Worm (Caenorhabditis elegans) whole organism, L4 larva: ENCODE measurements around the gene R07H5.11.

ENCODE experiments used
- R02D3.7 ChIP-seq: fragments of 150-350 bp; sonication (generic microtip); optimal IDR thresholded peaks from 3 replicates; lab custom pipeline; 2014; ENCODE audit warnings: missing biosample characterization, missing genetic modification characterization
- Y5F2A.4 ChIP-seq: fragments of 200-800 bp; sonication (Bioruptor generic); optimal IDR thresholded peaks from 2 replicates; lab custom pipeline; 2018; ENCODE audit warnings: mild to moderate bottlenecking, missing genetic modification characterization, missing compliant biosample characterization
- ZK337.2 ChIP-seq: fragments of 200-800 bp; sonication (Bioruptor generic); IDR thresholded peaks from 2 replicates; pipeline ENCODE4 v1.3.6; 2022; ENCODE audit warnings: missing genetic modification reagents, missing genetic modification characterization, missing compliant biosample characterization
- aha-1 ChIP-seq: fragments of 150-350 bp; peaks from one replicate; lab custom pipeline; 2014; ENCODE audit warnings: missing biosample characterization, missing genetic modification characterization
- attf-4 ChIP-seq: sonication (generic microtip); optimal IDR thresholded peaks from 3 replicates; lab custom pipeline; 2017; ENCODE audit warnings: missing biosample characterization, missing genetic modification characterization
- ceh-28 ChIP-seq: fragments of 150-350 bp; optimal IDR thresholded peaks from 2 replicates; lab custom pipeline; 2014; ENCODE audit warnings: missing biosample characterization, missing genetic modification reagents, missing genetic modification characterization
- ceh-32 ChIP-seq: sonication (generic microtip); optimal IDR thresholded peaks from 2 replicates; lab custom pipeline; 2016; ENCODE audit warnings: mild to moderate bottlenecking, missing genetic modification characterization, missing compliant biosample characterization; ENCODE audit not compliant: poor library complexity
- ces-1 ChIP-seq: fragments of 150-350 bp; sonication (generic microtip); optimal IDR thresholded peaks from 4 replicates; lab custom pipeline; 2014; ENCODE audit warnings: missing biosample characterization, missing genetic modification reagents, missing genetic modification characterization
- daf-16 ChIP-seq, 3 experiments: sonication (generic microtip); optimal IDR thresholded peaks; 2 replicates each; lab custom pipeline; 2016 to 2017; ENCODE audit warnings: missing genetic modification characterization in 3 of 3, missing genetic modification reagents in 3 of 3, mild to moderate bottlenecking in 2 of 3, missing compliant biosample characterization in 2 of 3, missing biosample characterization in 1 of 3, moderate library complexity in 1 of 3
- dve-1 ChIP-seq: sonication (generic microtip); optimal IDR thresholded peaks from 2 replicates; lab custom pipeline; 2017; ENCODE audit warnings: antibody characterized with exemption, mild to moderate bottlenecking, missing genetic modification characterization, missing compliant biosample characterization; ENCODE audit not compliant: insufficient read depth
- fkh-10 ChIP-seq: fragments of 150-350 bp; optimal IDR thresholded peaks from 2 replicates; lab custom pipeline; 2014; ENCODE audit warnings: missing biosample characterization, missing genetic modification reagents, missing genetic modification characterization
- fos-1 ChIP-seq: fragments of 150-350 bp; optimal IDR thresholded peaks from 2 replicates; lab custom pipeline; 2014; ENCODE audit warnings: missing biosample characterization, missing genetic modification characterization
- hlh-11 ChIP-seq: fragments of 200-800 bp; sonication (Bioruptor generic); optimal IDR thresholded peaks from 2 replicates; lab custom pipeline; 2018; ENCODE audit warnings: mild to moderate bottlenecking, missing genetic modification characterization, missing compliant biosample characterization
- hlh-30 ChIP-seq: sonication (generic microtip); optimal IDR thresholded peaks from 2 replicates; lab custom pipeline; 2017; ENCODE audit warnings: antibody characterized with exemption, mild to moderate bottlenecking, missing genetic modification characterization, missing compliant biosample characterization; ENCODE audit not compliant: insufficient read depth
- jun-1 ChIP-seq: fragments of 150-350 bp; optimal IDR thresholded peaks from 2 replicates; lab custom pipeline; 2014; ENCODE audit warnings: missing biosample characterization, missing genetic modification reagents, missing genetic modification characterization
- lim-7 ChIP-seq: fragments of 200-800 bp; sonication (Bioruptor generic); IDR thresholded peaks from 2 replicates; pipeline ENCODE4 v1.3.6; 2022; ENCODE audit warnings: missing genetic modification characterization, missing compliant biosample characterization
- lin-13 ChIP-seq: fragments of 150-350 bp; optimal IDR thresholded peaks from 2 replicates; lab custom pipeline; 2014; ENCODE audit warnings: missing biosample characterization, missing genetic modification reagents, missing genetic modification characterization
- lin-29 ChIP-seq: fragments of 200-800 bp; sonication (Bioruptor generic); IDR thresholded peaks from 2 replicates; pipeline ENCODE4 v1.3.6; 2022; ENCODE audit warnings: missing genetic modification reagents, missing genetic modification characterization, missing compliant biosample characterization
- lin-38 ChIP-seq: fragments of 200-800 bp; sonication (Bioruptor generic); IDR thresholded peaks from 2 replicates; pipeline ENCODE4 v1.3.6; 2022; ENCODE audit warnings: missing genetic modification reagents, missing genetic modification characterization, missing compliant biosample characterization
- mdt-29 ChIP-seq: fragments of 200-800 bp; sonication (Bioruptor generic); IDR thresholded peaks from 2 replicates; pipeline ENCODE4 v1.3.6; 2022; ENCODE audit warnings: missing genetic modification reagents, missing genetic modification characterization, missing compliant biosample characterization
- mep-1 ChIP-seq: fragments of 150-350 bp; sonication (generic microtip); optimal IDR thresholded peaks from 3 replicates; lab custom pipeline; 2014; ENCODE audit warnings: missing biosample characterization, missing genetic modification characterization
- mes-2 ChIP-seq: sonication (generic microtip); optimal IDR thresholded peaks from 2 replicates; lab custom pipeline; 2016; ENCODE audit warnings: missing genotype, mild to moderate bottlenecking, missing genetic modification characterization, missing compliant biosample characterization; ENCODE audit not compliant: poor library complexity, severe bottlenecking
- nhr-28 ChIP-seq: fragments of 150-350 bp; optimal IDR thresholded peaks from 2 replicates; lab custom pipeline; 2014; ENCODE audit warnings: missing biosample characterization, missing genetic modification characterization
- nhr-41 ChIP-seq: fragments of 200-800 bp; sonication (Bioruptor generic); IDR thresholded peaks from 2 replicates; pipeline ENCODE4 v1.3.6; 2022; ENCODE audit warnings: missing genetic modification reagents, missing genetic modification characterization, missing compliant biosample characterization
- nhr-42 ChIP-seq: fragments of 200-800 bp; sonication (Bioruptor generic); IDR thresholded peaks from 2 replicates; pipeline ENCODE4 v1.3.6; 2022; ENCODE audit warnings: missing genetic modification characterization, missing compliant biosample characterization
- php-3 ChIP-seq: fragments of 200-800 bp; sonication (Bioruptor generic); IDR thresholded peaks from 2 replicates; pipeline ENCODE4 v1.3.6; 2022; ENCODE audit warnings: missing genetic modification reagents, missing genetic modification characterization, missing compliant biosample characterization
- rbr-2 ChIP-seq: sonication (generic microtip); optimal IDR thresholded peaks from 2 replicates; lab custom pipeline; 2016; ENCODE audit warnings: missing genotype, missing genetic modification characterization, missing compliant biosample characterization
- sdz-12 ChIP-seq: fragments of 200-800 bp; sonication (Bioruptor generic); optimal IDR thresholded peaks from 2 replicates; lab custom pipeline; 2018; ENCODE audit warnings: mild to moderate bottlenecking, missing genetic modification characterization, missing compliant biosample characterization
- skn-1 ChIP-seq: fragments of 150-350 bp; optimal IDR thresholded peaks from 2 replicates; lab custom pipeline; 2014; ENCODE audit warnings: missing biosample characterization, missing genetic modification characterization
- snpc-1.2 ChIP-seq: fragments of 200-800 bp; sonication (Bioruptor generic); IDR thresholded peaks from 2 replicates; pipeline ENCODE4 v1.3.6; 2022; ENCODE audit warnings: missing genetic modification reagents, missing genetic modification characterization, missing compliant biosample characterization
- unc-39 ChIP-seq: sonication (generic microtip); optimal IDR thresholded peaks from 2 replicates; lab custom pipeline; 2017; ENCODE audit warnings: missing biosample characterization, missing genetic modification characterization
- zfp-2 ChIP-seq: sonication (generic microtip); optimal IDR thresholded peaks from 2 replicates; lab custom pipeline; 2016; ENCODE audit warnings: mild to moderate bottlenecking, missing genetic modification characterization, missing compliant biosample characterization
- zip-11 ChIP-seq: fragments of 200-800 bp; sonication (Bioruptor generic); IDR thresholded peaks from 2 replicates; pipeline ENCODE4 v1.3.6; 2022; ENCODE audit warnings: missing genetic modification characterization, missing compliant biosample characterization
- ztf-7 ChIP-seq: fragments of 150-350 bp; optimal IDR thresholded peaks from 2 replicates; lab custom pipeline; 2014; ENCODE audit warnings: missing biosample characterization, missing genetic modification characterization

R07H5.11 gene

DNA sequence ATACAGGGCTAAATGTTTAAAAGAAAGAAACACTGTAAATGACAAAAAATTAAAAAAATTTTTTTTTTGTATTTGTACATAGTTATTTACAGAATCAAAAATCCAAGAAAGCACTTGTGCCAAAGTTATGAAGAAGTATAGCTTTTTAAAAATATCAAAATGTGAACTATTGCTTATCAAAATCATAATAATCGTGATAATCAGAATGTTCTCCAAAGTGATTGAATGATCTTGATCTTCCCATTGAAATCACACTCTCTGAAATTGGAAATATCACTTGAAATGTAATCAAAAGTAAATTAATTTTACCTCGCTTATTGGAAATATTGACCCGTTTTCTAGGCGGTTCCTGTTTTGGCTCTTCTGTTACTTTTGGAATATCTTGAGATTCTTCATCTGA, 24.0 kb downstream of the R07H5.11 start:
- TF ChIP-seq mep-1 = peak; percentile 55
- TF ChIP-seq ces-1 (GFP tag; lab: Kevin White, UChicago) = no peak
- TF ChIP-seq snpc-1.2 = no peak
- no peak for TF ChIP-seq hlh-30 (tag; lab: Kevin White, UChicago)
- no peak for TF ChIP-seq unc-39
- peak; percentile 15 for TF ChIP-seq aha-1 (tag; lab: Kevin White, UChicago)

DNA sequence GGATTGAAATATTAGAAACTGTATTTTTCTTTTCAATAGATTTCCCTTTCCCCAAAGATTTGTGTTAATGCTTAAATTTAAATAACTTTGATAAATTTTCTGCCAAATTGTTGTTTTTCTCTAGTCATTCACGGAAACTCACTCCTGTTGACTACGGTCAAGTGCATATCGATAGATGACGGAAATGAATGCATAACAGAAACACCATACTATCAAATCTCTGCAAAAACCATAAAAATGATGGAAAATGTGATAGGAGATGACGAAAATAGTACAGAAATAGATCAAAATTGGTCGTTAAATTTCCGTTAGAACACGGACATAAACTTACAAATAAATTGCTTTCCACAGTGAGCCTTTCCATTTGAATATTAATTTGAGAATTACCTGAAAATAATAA, 26.4 kb downstream of the R07H5.11 start:
- TF ChIP-seq zip-11 = no peak
- no peak for TF ChIP-seq daf-16 (GFP tag; optimal IDR thresholded peaks at IDR 0.05; lab: Kevin White, UChicago)
- TF ChIP-seq daf-16 (tag; optimal IDR thresholded peaks at IDR 0.05; lab: Kevin White, UChicago) = peak; percentile 56
- TF ChIP-seq php-3 = peak; percentile 80; the same call in 1 of the 2 replicates

DNA sequence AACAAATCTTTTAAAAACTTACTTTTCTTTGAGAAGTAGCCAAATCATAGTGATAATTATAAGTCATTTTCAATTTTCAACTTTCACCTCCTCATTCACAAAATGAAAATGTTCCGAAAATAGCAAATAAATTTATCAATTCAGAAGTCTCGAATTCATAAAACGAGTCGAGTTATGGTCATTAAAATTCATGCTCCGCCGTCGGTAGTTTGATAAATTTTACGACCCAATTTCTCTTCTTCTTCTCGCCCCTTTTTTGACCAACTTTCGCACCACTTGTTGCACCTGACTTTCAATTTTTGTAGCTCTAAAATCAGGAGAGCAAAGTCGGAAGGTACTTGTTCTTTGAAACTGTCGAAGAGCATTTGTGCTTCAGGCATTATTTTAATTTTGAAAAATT, 27.5 kb downstream of the R07H5.11 start, which contains the start of gene best-7:
Gene best-7, minus strand, starts transcription at position 239 of the 400 bp plus-strand sequence.
- TF ChIP-seq mes-2 (tag; lab: Kevin White, UChicago) (no peak), ceh-32 (tag; lab: Kevin White, UChicago) (no peak), php-3 (peak; percentile 79), Y5F2A.4 (GFP tag; lab: Kevin White, UChicago) (no peak), dve-1 (tag; lab: Kevin White, UChicago) (peak; percentile 5), lin-38 (GFP tag; lab: Robert Waterston, UW) (no peak), lim-7 (no peak), nhr-28 (tag; lab: Kevin White, UChicago) (peak; percentile 35), ZK337.2 (GFP tag; lab: Robert Waterston, UW) (no peak)

DNA sequence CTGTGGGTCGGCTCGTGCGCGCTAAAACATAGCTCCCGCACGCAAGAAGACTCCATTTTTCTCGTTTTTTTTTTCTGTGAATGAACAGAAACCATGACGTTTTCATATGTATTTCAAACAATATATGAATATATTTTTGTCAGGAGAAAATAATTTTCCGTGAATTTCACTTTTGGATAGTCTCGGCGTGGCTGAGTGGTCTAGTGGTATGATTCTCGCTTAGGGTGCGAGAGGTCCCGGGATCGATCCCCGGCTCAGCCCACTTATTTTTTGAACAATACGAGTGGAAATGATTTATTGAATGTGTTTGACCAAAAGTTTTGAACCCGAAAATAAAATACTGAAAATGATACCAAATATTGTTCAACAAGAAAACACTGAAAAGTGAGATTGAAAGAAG, 28.8 kb downstream of the R07H5.11 start:
- no peak for TF ChIP-seq zfp-2 (tag; lab: Kevin White, UChicago)
- TF ChIP-seq nhr-28 (tag; lab: Kevin White, UChicago) = no peak
- TF ChIP-seq R02D3.7 (tag; lab: Kevin White, UChicago) = no peak
- TF ChIP-seq sdz-12 (GFP tag; lab: Kevin White, UChicago) = no peak
- no peak for TF ChIP-seq unc-39
- TF ChIP-seq jun-1 (tag; lab: Kevin White, UChicago) = no peak
- no peak for TF ChIP-seq hlh-11
- TF ChIP-seq lin-13 = no peak
- TF ChIP-seq nhr-42 (GFP tag; lab: Robert Waterston, UW) = no peak
- no peak for TF ChIP-seq mdt-29 (GFP tag; lab: Robert Waterston, UW)
- no peak for TF ChIP-seq lin-29
- TF ChIP-seq skn-1 (tag; lab: Kevin White, UChicago) = no peak
- no peak for TF ChIP-seq fkh-10 (GFP tag; lab: Kevin White, UChicago)
- no peak for TF ChIP-seq nhr-41 (GFP tag; lab: Robert Waterston, UW)
- no peak for TF ChIP-seq fos-1 (tag; lab: Kevin White, UChicago)
- no peak for TF ChIP-seq attf-4 (tag; lab: Kevin White, UChicago)
- TF ChIP-seq ceh-28 (tag; lab: Kevin White, UChicago) = no peak
- TF ChIP-seq rbr-2 = no peak
- no peak for TF ChIP-seq ztf-7 (tag; lab: Kevin White, UChicago)

DNA sequence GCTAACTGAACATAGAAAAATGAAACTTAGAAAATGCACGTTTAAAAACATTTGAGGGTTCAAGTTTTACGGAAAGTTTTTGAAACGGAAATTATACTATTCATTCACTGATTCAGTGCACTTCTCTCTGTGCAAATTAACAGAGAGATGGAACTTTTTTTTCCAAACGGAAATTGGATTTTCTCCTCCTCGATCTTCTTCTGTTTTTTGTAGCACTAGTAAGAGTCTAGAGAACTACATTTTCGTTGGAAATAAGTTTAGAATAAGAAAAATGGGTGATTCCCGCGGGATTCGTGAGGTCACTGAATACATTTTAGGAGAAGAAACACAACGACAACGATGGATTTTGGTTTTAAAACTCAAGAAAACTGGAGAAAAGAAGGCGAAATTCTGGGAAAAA, 33.2 kb downstream of the R07H5.11 start:
- TF ChIP-seq fkh-10 (GFP tag; lab: Kevin White, UChicago) = peak; percentile 57
- no peak for TF ChIP-seq lin-13
- TF ChIP-seq ces-1 (GFP tag; lab: Kevin White, UChicago) = peak; percentile 70
